Worm (Caenorhabditis elegans): Measurements from ENCODE around the gene nspa-2.

nspa-2 gene

DNA sequence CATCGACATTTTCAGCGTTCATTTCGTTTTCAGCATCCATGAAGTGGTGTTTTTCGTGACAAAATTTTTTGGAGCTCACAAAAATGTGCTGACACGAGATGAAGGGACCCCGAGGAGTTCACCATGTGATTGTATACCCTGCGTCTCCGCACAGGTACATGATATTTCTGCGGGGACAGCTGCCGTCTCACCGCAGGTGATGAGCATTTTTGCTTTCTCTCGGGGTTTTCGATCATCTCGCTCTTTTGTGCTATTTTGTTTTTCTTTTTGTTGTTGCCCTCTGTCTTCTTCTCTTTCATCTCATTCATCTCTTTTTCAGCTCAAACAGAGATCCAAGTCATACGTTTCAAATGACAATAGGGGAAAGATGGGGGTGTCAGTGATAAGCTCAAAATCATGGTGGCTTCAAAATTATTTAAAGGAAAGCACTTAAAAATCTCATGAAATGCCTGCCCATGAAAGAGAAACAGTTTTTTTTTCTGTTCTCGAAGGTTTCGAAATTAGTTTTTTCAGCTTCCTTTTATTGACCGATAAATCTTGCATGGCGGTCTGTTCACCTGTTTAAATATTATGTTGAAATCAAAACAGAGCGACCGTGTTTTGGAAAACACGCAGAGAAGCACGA, 43.5 kb upstream of the nspa-2 start, which contains the start of gene ret-1 (continued):
- no peak for TF ChIP-seq nhr-12 (tag; optimal IDR thresholded peaks at IDR 0.05)
- no peak for TF ChIP-seq irx-1 (tag; optimal IDR thresholded peaks at IDR 0.05)
- TF ChIP-seq pqm-1 (tag; optimal IDR thresholded peaks at IDR 0.05), result no peak
- peak; percentile 29 for TF ChIP-seq swsn-7 (tag; optimal IDR thresholded peaks at IDR 0.05)
- TF ChIP-seq ceh-88 (GFP tag; IDR thresholded peaks at IDR 0.05), result no peak
- no peak for TF ChIP-seq fkh-10 (GFP tag; optimal IDR thresholded peaks at IDR 0.05)
- TF ChIP-seq dpl-1 (GFP tag; optimal IDR thresholded peaks at IDR 0.05), result peak in 1 of 3 experiments; percentile 10
- no peak for TF ChIP-seq nhr-11 (tag; optimal IDR thresholded peaks at IDR 0.05)
- TF ChIP-seq C04F5.9 (tag; optimal IDR thresholded peaks at IDR 0.05), result no peak
- TF ChIP-seq lin-15B (tag; optimal IDR thresholded peaks at IDR 0.05), result no peak
- TF ChIP-seq xbp-1 (tag; optimal IDR thresholded peaks at IDR 0.05), result peak; percentile 31
- TF ChIP-seq elt-2 (tag; optimal IDR thresholded peaks at IDR 0.05), result no peak
- no peak for TF ChIP-seq nhr-84 (tag; optimal IDR thresholded peaks at IDR 0.05)
- TF ChIP-seq nhr-71 (tag; optimal IDR thresholded peaks at IDR 0.05), result peak; percentile 87

DNA sequence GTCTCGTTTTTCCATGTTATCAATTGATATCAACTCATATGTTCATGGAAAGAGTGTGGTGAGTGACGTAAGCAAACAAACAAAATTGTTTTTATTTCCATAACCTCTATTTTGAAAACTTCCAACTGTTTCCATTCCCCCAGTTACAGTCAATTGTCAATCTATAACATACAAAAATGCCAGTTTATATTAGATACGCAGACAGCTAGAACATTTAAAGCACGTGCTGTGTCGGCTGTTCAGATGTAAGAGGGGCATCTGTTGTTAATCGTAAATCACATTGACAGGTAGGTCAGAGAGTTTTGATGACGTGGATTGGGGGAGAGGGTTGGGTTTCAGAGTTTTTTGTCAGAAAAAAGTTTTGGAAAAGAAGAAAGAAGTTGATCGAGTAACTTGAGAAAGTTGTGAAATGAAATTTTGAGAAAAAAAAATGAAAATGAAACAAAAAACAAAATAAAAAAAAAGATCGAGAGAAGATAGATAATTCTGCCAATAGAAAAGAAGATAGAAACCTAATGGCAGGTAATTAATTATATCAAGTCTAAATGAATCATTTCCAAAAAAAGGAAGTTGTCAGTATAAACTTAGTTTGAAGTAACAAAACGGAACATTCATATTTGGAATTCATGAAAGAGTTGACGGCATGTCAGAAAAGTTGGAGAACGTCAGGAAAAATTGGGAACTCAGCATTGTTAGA, 42.2 kb upstream of the nspa-2 start:
- TF ChIP-seq unc-62 (GFP tag; optimal IDR thresholded peaks at IDR 0.05), result no peak
- no peak for TF ChIP-seq egl-13 (tag; optimal IDR thresholded peaks at IDR 0.05)
- TF ChIP-seq ceh-63 (GFP tag; optimal IDR thresholded peaks at IDR 0.05), result no peak
- peak; percentile 42; the same call in 1 of the 2 replicates for TF ChIP-seq grh-1 (GFP tag; IDR thresholded peaks at IDR 0.05)
- TF ChIP-seq efl-1 (optimal IDR thresholded peaks at IDR 0.05), result peak; percentile 36 to 42
- peak; percentile 14 to 94 for TF ChIP-seq efl-1 (GFP tag; optimal IDR thresholded peaks at IDR 0.05 in 1 of 2)
- TF ChIP-seq dpl-1 (GFP tag; optimal IDR thresholded peaks at IDR 0.05), result peak in 2 of 3 experiments; percentile 9 to 46
- TF ChIP-seq unc-30 (tag; optimal IDR thresholded peaks at IDR 0.05), result no peak
- TF ChIP-seq irx-1 (tag; optimal IDR thresholded peaks at IDR 0.05), result peak; percentile 51
- no peak for TF ChIP-seq ces-1 (GFP tag; optimal IDR thresholded peaks at IDR 0.05)
- TF ChIP-seq nhr-47 (tag; optimal IDR thresholded peaks at IDR 0.05), result peak; percentile 65
- TF ChIP-seq lin-13 (GFP tag; optimal IDR thresholded peaks at IDR 0.05), result no peak
- TF ChIP-seq C04F5.9 (tag; optimal IDR thresholded peaks at IDR 0.05), result peak; percentile 16
- TF ChIP-seq lin-35 (GFP tag; optimal IDR thresholded peaks at IDR 0.05), result peak; percentile 24 to 81
- TF ChIP-seq rnt-1 (tag; optimal IDR thresholded peaks at IDR 0.05), result peak; percentile 91
- TF ChIP-seq snu-23 (GFP tag; optimal IDR thresholded peaks at IDR 0.05), result peak; percentile 83
- TF ChIP-seq ceh-90 (tag; optimal IDR thresholded peaks at IDR 0.05), result no peak
- TF ChIP-seq zag-1 (tag; optimal IDR thresholded peaks at IDR 0.05), result no peak
- TF ChIP-seq pax-3 (tag; optimal IDR thresholded peaks at IDR 0.05), result peak; percentile 14
- peak; percentile 53 for TF ChIP-seq blmp-1 (tag; optimal IDR thresholded peaks at IDR 0.05)
- no peak for TF ChIP-seq ceh-88 (GFP tag; IDR thresholded peaks at IDR 0.05)
- TF ChIP-seq nhr-19 (GFP tag; conservative IDR thresholded peaks at IDR 0.05), result peak; percentile 78
- no peak for TF ChIP-seq zip-4 (GFP tag; optimal IDR thresholded peaks at IDR 0.05)
- peak; percentile 27 for TF ChIP-seq skn-1 (tag; optimal IDR thresholded peaks at IDR 0.05)
- TF ChIP-seq swsn-7 (tag; optimal IDR thresholded peaks at IDR 0.05), result peak; percentile 48
- TF ChIP-seq hlh-17 (GFP tag; optimal IDR thresholded peaks at IDR 0.05; ENCODE audit: borderline replicate concordance), result no peak
- TF ChIP-seq nhr-20 (tag; optimal IDR thresholded peaks at IDR 0.05), result peak; percentile 83
- peak; percentile 70 for TF ChIP-seq unc-130 (tag; optimal IDR thresholded peaks at IDR 0.05)
- peak; percentile 57 for TF ChIP-seq lin-39 (tag; optimal IDR thresholded peaks at IDR 0.05)
- no peak for TF ChIP-seq nhr-237 (tag; optimal IDR thresholded peaks at IDR 0.05)
- TF ChIP-seq elt-3 (tag; optimal IDR thresholded peaks at IDR 0.05), result peak in 2 of 6 experiments; percentile 44 to 63
- no peak for TF ChIP-seq C34B4.2 (tag; optimal IDR thresholded peaks at IDR 0.05)
- TF ChIP-seq nhr-90 (tag; optimal IDR thresholded peaks at IDR 0.05; ENCODE audit: poor library complexity), result peak; percentile 42
- peak; percentile 71 for TF ChIP-seq xbp-1 (tag; optimal IDR thresholded peaks at IDR 0.05)
- no peak for TF ChIP-seq mef-2 (tag; optimal IDR thresholded peaks at IDR 0.05)
- peak; percentile 91 for TF ChIP-seq nhr-71 (tag; optimal IDR thresholded peaks at IDR 0.05)
- peak; percentile 75 for TF ChIP-seq vab-15 (tag; optimal IDR thresholded peaks at IDR 0.05)
- peak; percentile 86 for TF ChIP-seq ama-1 (optimal IDR thresholded peaks at IDR 0.05)
- no peak for TF ChIP-seq unc-86 (tag; optimal IDR thresholded peaks at IDR 0.05)
- TF ChIP-seq nhr-11 (tag; optimal IDR thresholded peaks at IDR 0.05), result peak; percentile 43
- TF ChIP-seq aha-1 (tag; optimal IDR thresholded peaks at IDR 0.05), result no peak
- no peak for TF ChIP-seq ztf-11 (tag; optimal IDR thresholded peaks at IDR 0.05)

All from whole organism, L1 larva.